Worm (Caenorhabditis elegans) whole organism, L4 larva: ENCODE data around the gene F09E10.1.
A peak's percentile ranks its signal among the peaks of the same experiment; 100 is the strongest.

Experiments
- F44E2.7 ChIP-seq: fragments of 200-800 bp; sonication (Bioruptor generic); IDR thresholded peaks from 2 replicates; pipeline ENCODE4 v2.1.2; 2022; ENCODE audit warnings: missing genetic modification characterization, missing compliant biosample characterization
- F49E8.2 ChIP-seq: sonication (generic microtip); optimal IDR thresholded peaks from 2 replicates; lab custom pipeline; 2016; ENCODE audit warnings: missing compliant biosample characterization, mild to moderate bottlenecking, missing genetic modification characterization, borderline replicate concordance
- Y75B8A.6 ChIP-seq: fragments of 200-800 bp; sonication (Bioruptor generic); IDR thresholded peaks from 2 replicates; pipeline ENCODE4 v1.3.6; 2022; ENCODE audit warnings: missing genetic modification reagents, missing genetic modification characterization, missing compliant biosample characterization
- ZK337.2 ChIP-seq: fragments of 200-800 bp; sonication (Bioruptor generic); IDR thresholded peaks from 2 replicates; pipeline ENCODE4 v1.3.6; 2022; ENCODE audit warnings: missing genetic modification reagents, missing genetic modification characterization, missing compliant biosample characterization
- ZK546.5 ChIP-seq, 2 experiments: sonication (generic microtip); optimal IDR thresholded peaks; 2 replicates each; lab custom pipeline; 2017; ENCODE audit warnings: missing biosample characterization in 2 of 2, missing genetic modification characterization in 2 of 2
- aly-2 ChIP-seq: sonication (generic microtip); optimal IDR thresholded peaks from 2 replicates; lab custom pipeline; 2018; ENCODE audit warnings: missing biosample characterization, missing genetic modification characterization
- arid-1 ChIP-seq: fragments of 200-800 bp; sonication (Bioruptor generic); conservative IDR thresholded peaks from 2 replicates; pipeline ENCODE4 v1.3.6; 2022; ENCODE audit warnings: missing genetic modification reagents, missing genetic modification characterization, missing compliant biosample characterization
- ces-1 ChIP-seq: fragments of 150-350 bp; sonication (generic microtip); optimal IDR thresholded peaks from 4 replicates; lab custom pipeline; 2014; ENCODE audit warnings: missing biosample characterization, missing genetic modification reagents, missing genetic modification characterization
- daf-12 ChIP-seq: fragments of 150-350 bp; optimal IDR thresholded peaks from 2 replicates; lab custom pipeline; 2014; ENCODE audit warnings: missing biosample characterization, missing genetic modification reagents, missing genetic modification characterization
- daf-16 ChIP-seq, 3 experiments: sonication (generic microtip); optimal IDR thresholded peaks; 2 replicates each; lab custom pipeline; 2016 to 2017; ENCODE audit warnings: missing genetic modification characterization in 3 of 3, missing genetic modification reagents in 3 of 3, mild to moderate bottlenecking in 2 of 3, missing compliant biosample characterization in 2 of 3, missing biosample characterization in 1 of 3, moderate library complexity in 1 of 3
- daf-19 ChIP-seq: fragments of 200-800 bp; sonication (Bioruptor generic); conservative IDR thresholded peaks from 2 replicates; pipeline ENCODE4 v1.3.6; 2022; ENCODE audit warnings: missing genetic modification characterization, missing compliant biosample characterization
- dmd-9 ChIP-seq: fragments of 200-800 bp; sonication (Bioruptor generic); IDR thresholded peaks from 2 replicates; pipeline ENCODE4 v1.3.6; 2022; ENCODE audit warnings: missing genetic modification reagents, missing genetic modification characterization, missing compliant biosample characterization
- dpl-1 ChIP-seq: fragments of 150-350 bp; optimal IDR thresholded peaks from 2 replicates; lab custom pipeline; 2014; ENCODE audit warnings: missing biosample characterization, missing genetic modification reagents, missing genetic modification characterization
- fos-1 ChIP-seq: fragments of 150-350 bp; optimal IDR thresholded peaks from 2 replicates; lab custom pipeline; 2014; ENCODE audit warnings: missing biosample characterization, missing genetic modification characterization
- hlh-11 ChIP-seq: fragments of 200-800 bp; sonication (Bioruptor generic); optimal IDR thresholded peaks from 2 replicates; lab custom pipeline; 2018; ENCODE audit warnings: mild to moderate bottlenecking, missing genetic modification characterization, missing compliant biosample characterization
- hlh-30 ChIP-seq: sonication (generic microtip); optimal IDR thresholded peaks from 2 replicates; lab custom pipeline; 2017; ENCODE audit warnings: antibody characterized with exemption, mild to moderate bottlenecking, missing genetic modification characterization, missing compliant biosample characterization; ENCODE audit not compliant: insufficient read depth
- hmg-1.1 ChIP-seq: fragments of 200-800 bp; sonication (Bioruptor generic); IDR thresholded peaks from 2 replicates; pipeline ENCODE4 v1.3.6; 2022; ENCODE audit warnings: missing genetic modification reagents, missing genetic modification characterization, missing compliant biosample characterization
- lin-15B ChIP-seq: fragments of 150-350 bp; sonication (generic microtip); optimal IDR thresholded peaks from 3 replicates; lab custom pipeline; 2014; ENCODE audit warnings: missing biosample characterization, missing genetic modification characterization
- lin-39 ChIP-seq: fragments of 150-350 bp; optimal IDR thresholded peaks from 2 replicates; lab custom pipeline; 2014; ENCODE audit warnings: missing biosample characterization, missing genetic modification reagents, missing genetic modification characterization
- madf-9 ChIP-seq: fragments of 200-800 bp; sonication (Bioruptor generic); conservative IDR thresholded peaks from 2 replicates; pipeline ENCODE4 v1.3.6; 2022; ENCODE audit warnings: missing genetic modification reagents, missing genetic modification characterization, missing compliant biosample characterization
- mdl-1 ChIP-seq, 2 experiments: fragments of 150-350 bp in 1 of 2; sonication (generic microtip) in 1 of 2; optimal IDR thresholded peaks; 2 replicates each; lab custom pipeline; 2014 to 2017; ENCODE audit warnings: missing biosample characterization in 2 of 2, missing genetic modification characterization in 2 of 2
- mep-1 ChIP-seq: fragments of 150-350 bp; sonication (generic microtip); optimal IDR thresholded peaks from 3 replicates; lab custom pipeline; 2014; ENCODE audit warnings: missing biosample characterization, missing genetic modification characterization
- mes-2 ChIP-seq: sonication (generic microtip); optimal IDR thresholded peaks from 2 replicates; lab custom pipeline; 2016; ENCODE audit warnings: missing genotype, mild to moderate bottlenecking, missing genetic modification characterization, missing compliant biosample characterization; ENCODE audit not compliant: poor library complexity, severe bottlenecking
- mxl-2 ChIP-seq: fragments of 200-800 bp; sonication (Bioruptor generic); conservative IDR thresholded peaks from 2 replicates; pipeline ENCODE4 v1.3.6; 2022; ENCODE audit warnings: missing genetic modification reagents, missing genetic modification characterization, missing compliant biosample characterization
- mxl-3 ChIP-seq: fragments of 200-800 bp; sonication (Bioruptor generic); optimal IDR thresholded peaks from 2 replicates; lab custom pipeline; 2018; ENCODE audit warnings: mild to moderate bottlenecking, missing genetic modification characterization, missing compliant biosample characterization
- nhr-10 ChIP-seq: fragments of 150-350 bp; optimal IDR thresholded peaks from 2 replicates; lab custom pipeline; 2014; ENCODE audit warnings: missing biosample characterization, missing genetic modification characterization
- nhr-102 ChIP-seq: sonication (generic microtip); optimal IDR thresholded peaks from 2 replicates; lab custom pipeline; 2016; ENCODE audit warnings: mild to moderate bottlenecking, missing genetic modification characterization, moderate library complexity, missing compliant biosample characterization
- nhr-11 ChIP-seq: fragments of 150-350 bp; optimal IDR thresholded peaks from 2 replicates; lab custom pipeline; 2014; ENCODE audit warnings: missing biosample characterization, missing genetic modification characterization
- nhr-28 ChIP-seq: fragments of 150-350 bp; optimal IDR thresholded peaks from 2 replicates; lab custom pipeline; 2014; ENCODE audit warnings: missing biosample characterization, missing genetic modification characterization
- nhr-48 ChIP-seq: sonication (generic microtip); optimal IDR thresholded peaks from 2 replicates; lab custom pipeline; 2016; ENCODE audit warnings: mild to moderate bottlenecking, missing genetic modification characterization, missing compliant biosample characterization
- nhr-6 ChIP-seq: fragments of 150-350 bp; optimal IDR thresholded peaks from 2 replicates; lab custom pipeline; 2014; ENCODE audit warnings: missing biosample characterization, missing genetic modification characterization
- php-3 ChIP-seq: fragments of 200-800 bp; sonication (Bioruptor generic); IDR thresholded peaks from 2 replicates; pipeline ENCODE4 v1.3.6; 2022; ENCODE audit warnings: missing genetic modification reagents, missing genetic modification characterization, missing compliant biosample characterization
- saeg-2 ChIP-seq: fragments of 200-800 bp; sonication (Bioruptor generic); IDR thresholded peaks from 2 replicates; pipeline ENCODE4 v1.3.6; 2022; ENCODE audit warnings: missing genetic modification reagents, missing genetic modification characterization, missing compliant biosample characterization
- sdz-12 ChIP-seq: fragments of 200-800 bp; sonication (Bioruptor generic); optimal IDR thresholded peaks from 2 replicates; lab custom pipeline; 2018; ENCODE audit warnings: mild to moderate bottlenecking, missing genetic modification characterization, missing compliant biosample characterization
- set-16 ChIP-seq: fragments of 200-800 bp; sonication (Bioruptor generic); IDR thresholded peaks from 2 replicates; pipeline ENCODE4 v1.3.6; 2022; ENCODE audit warnings: missing genetic modification reagents, missing genetic modification characterization, missing compliant biosample characterization
- skn-1 ChIP-seq: fragments of 150-350 bp; optimal IDR thresholded peaks from 2 replicates; lab custom pipeline; 2014; ENCODE audit warnings: missing biosample characterization, missing genetic modification characterization
- snpc-1.2 ChIP-seq: fragments of 200-800 bp; sonication (Bioruptor generic); IDR thresholded peaks from 2 replicates; pipeline ENCODE4 v1.3.6; 2022; ENCODE audit warnings: missing genetic modification reagents, missing genetic modification characterization, missing compliant biosample characterization
- tag-97 ChIP-seq: fragments of 200-800 bp; sonication (Bioruptor generic); IDR thresholded peaks from 2 replicates; pipeline ENCODE4 v1.3.6; 2022; ENCODE audit warnings: missing genetic modification characterization, missing compliant biosample characterization
- zag-1 ChIP-seq: fragments of 150-350 bp; optimal IDR thresholded peaks from 2 replicates; lab custom pipeline; 2014; ENCODE audit warnings: missing biosample characterization, missing genetic modification characterization
- zfp-2 ChIP-seq: sonication (generic microtip); optimal IDR thresholded peaks from 2 replicates; lab custom pipeline; 2016; ENCODE audit warnings: mild to moderate bottlenecking, missing genetic modification characterization, missing compliant biosample characterization
- zfp-3 ChIP-seq: fragments of 200-800 bp; sonication (Bioruptor generic); conservative IDR thresholded peaks from 2 replicates; pipeline ENCODE4 v1.3.6; 2022; ENCODE audit warnings: missing genetic modification reagents, missing genetic modification characterization, missing compliant biosample characterization
- zip-11 ChIP-seq: fragments of 200-800 bp; sonication (Bioruptor generic); IDR thresholded peaks from 2 replicates; pipeline ENCODE4 v1.3.6; 2022; ENCODE audit warnings: missing genetic modification characterization, missing compliant biosample characterization
- zip-2 ChIP-seq: fragments of 150-350 bp; optimal IDR thresholded peaks from 2 replicates; lab custom pipeline; 2014; ENCODE audit warnings: missing biosample characterization, missing genetic modification characterization

The F09E10.1 gene

DNA sequence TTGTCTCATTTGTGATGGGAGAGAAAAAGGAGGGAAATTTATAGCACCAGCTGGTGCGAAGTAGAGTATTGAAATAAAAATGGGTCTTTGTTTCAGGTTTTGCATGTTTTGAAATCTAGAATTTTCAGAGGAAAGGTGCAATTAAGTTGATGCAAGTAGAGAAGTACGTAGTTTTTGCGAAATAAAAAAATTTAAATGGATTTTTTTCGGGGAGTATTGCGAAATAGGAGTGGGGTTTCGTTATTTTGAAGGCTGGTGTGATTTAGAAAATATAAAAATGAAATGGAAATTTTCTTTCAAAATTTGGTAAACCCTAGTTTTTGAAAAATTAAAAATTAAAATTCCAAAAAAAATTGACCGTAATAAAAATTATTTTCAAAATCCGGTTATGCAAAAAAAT lies 25.5 kb downstream of the F09E10.1 start:
- TF ChIP-seq mdl-1 (tag; optimal IDR thresholded peaks at IDR 0.05; lab: Kevin White, UChicago) (no peak), F49E8.2 (tag; lab: Kevin White, UChicago) (no peak)
- TF ChIP-seq, all 104 proteins: peak for 0

DNA sequence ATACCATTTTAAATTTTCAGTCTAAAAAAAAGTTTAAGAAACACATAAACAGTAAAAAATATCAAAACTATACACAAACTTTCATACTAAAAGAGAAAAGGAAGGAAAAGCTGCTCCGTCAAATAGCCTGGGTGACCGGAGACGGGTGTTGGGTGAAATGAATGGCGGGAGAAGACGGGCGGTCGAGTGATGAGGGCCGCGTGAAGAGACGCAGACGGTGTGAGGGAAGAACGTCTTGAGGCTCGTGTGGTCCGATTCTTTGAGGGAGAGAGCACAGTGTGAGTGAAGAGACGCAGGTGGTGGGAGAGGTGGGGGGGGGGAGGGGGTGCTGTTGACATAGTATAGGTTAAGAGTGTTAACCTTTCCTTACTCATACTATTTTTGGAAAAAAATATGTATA lies 26.4 kb downstream of the F09E10.1 start:
- TF ChIP-seq set-16 (peak; percentile 78), zip-2 (tag; lab: Kevin White, UChicago) (no peak), nhr-48 (tag; lab: Kevin White, UChicago) (no peak), zip-11 (GFP tag; lab: Robert Waterston, UW) (no peak), snpc-1.2 (GFP tag; lab: Robert Waterston, UW) (no peak), F44E2.7 (GFP tag; lab: Robert Waterston, UW) (no peak), nhr-6 (tag; lab: Kevin White, UChicago) (peak; percentile 16), Y75B8A.6 (GFP tag; lab: Robert Waterston, UW) (no peak), madf-9 (GFP tag; lab: Robert Waterston, UW) (no peak), lin-39 (tag; lab: Kevin White, UChicago) (no peak), mep-1 (tag; lab: Kevin White, UChicago) (peak; percentile 41), php-3 (GFP tag; lab: Robert Waterston, UW) (no peak), mes-2 (tag; lab: Kevin White, UChicago) (no peak), mxl-3 (GFP tag; lab: Kevin White, UChicago) (no peak), fos-1 (tag; lab: Kevin White, UChicago) (no peak), mdl-1 (tag; optimal IDR thresholded peaks at IDR 0.05; lab: Kevin White, UChicago) (peak in 1 of 2 experiments; percentile 1), hmg-1.1 (GFP tag; lab: Robert Waterston, UW) (peak; percentile 67), hlh-30 (tag; lab: Kevin White, UChicago) (peak; percentile 63), zfp-2 (tag; lab: Kevin White, UChicago) (no peak), nhr-10 (tag; lab: Kevin White, UChicago) (no peak), lin-15B (tag; lab: Kevin White, UChicago) (no peak), mxl-2 (GFP tag; lab: Robert Waterston, UW) (no peak), daf-16 (GFP tag; optimal IDR thresholded peaks at IDR 0.05; lab: Kevin White, UChicago) (no peak), daf-16 (tag; optimal IDR thresholded peaks at IDR 0.05; lab: Kevin White, UChicago) (no peak), hlh-11 (tag; lab: Kevin White, UChicago) (peak; percentile 25)

DNA sequence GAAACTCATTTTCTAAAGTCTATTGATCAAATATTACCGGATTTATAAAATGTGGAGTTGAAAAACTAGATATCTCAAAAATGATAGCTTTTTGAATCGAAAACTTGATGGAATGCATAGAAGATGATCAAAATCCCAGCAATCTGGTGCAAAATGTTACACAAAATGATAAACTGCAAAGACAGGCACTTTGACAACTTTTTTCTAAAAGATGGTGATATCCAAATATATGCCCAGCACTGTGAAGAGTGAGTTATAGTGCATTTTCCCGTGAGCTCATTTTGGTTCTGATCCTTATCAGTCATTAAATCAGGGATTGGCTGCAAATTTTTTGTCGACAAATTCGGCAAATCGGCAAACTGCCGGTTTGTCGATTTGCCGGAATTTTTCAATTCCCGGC lies 32.7 kb downstream of the F09E10.1 start, which contains the start of gene K06A9.3:
Gene K06A9.3, minus strand, starts transcription at position 101 of the 400 bp plus-strand sequence.
- TF ChIP-seq nhr-28 (tag; lab: Kevin White, UChicago) (no peak), skn-1 (tag; lab: Kevin White, UChicago) (no peak), zfp-3 (no peak), aly-2 (no peak), dmd-9 (no peak)

DNA sequence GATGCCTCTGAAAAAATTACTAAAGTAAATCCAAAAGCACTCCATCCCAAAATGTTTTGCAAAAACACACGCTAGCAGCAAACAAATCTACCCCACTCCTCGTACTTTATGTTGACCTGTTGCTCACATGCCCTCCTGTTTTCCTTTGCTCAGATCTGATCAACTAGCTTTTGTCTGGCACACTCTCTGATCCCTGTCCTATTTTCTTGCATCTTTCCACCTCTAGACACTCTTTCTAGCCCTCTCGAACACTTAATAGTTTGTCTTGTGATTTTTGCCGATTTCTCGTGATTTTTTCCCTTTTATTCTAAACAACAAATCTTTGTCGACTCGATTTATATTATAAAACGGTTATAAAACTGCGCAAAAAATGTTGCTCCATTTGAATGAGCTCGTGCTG lies 33.5 kb downstream of the F09E10.1 start, which contains the start of gene K06A9.2:
Gene K06A9.2, plus strand, starts transcription at position 229 of the 400 bp plus-strand sequence.
- TF ChIP-seq arid-1 (GFP tag; lab: Robert Waterston, UW): no peak
- TF ChIP-seq daf-12 (tag; lab: Kevin White, UChicago): no peak
- no peak for TF ChIP-seq Y75B8A.6 (GFP tag; lab: Robert Waterston, UW)
- no peak for TF ChIP-seq saeg-2 (GFP tag; lab: Robert Waterston, UW)
- no peak for TF ChIP-seq zag-1 (tag; lab: Kevin White, UChicago)
- no peak for TF ChIP-seq ZK337.2 (GFP tag; lab: Robert Waterston, UW)
- no peak for TF ChIP-seq daf-19 (GFP tag; lab: Robert Waterston, UW)
- no peak for TF ChIP-seq ZK546.5 (tag; optimal IDR thresholded peaks at IDR 0.05; lab: Kevin White, UChicago)
- TF ChIP-seq dpl-1 (GFP tag; lab: Kevin White, UChicago): no peak
- TF ChIP-seq daf-16 (GFP tag; optimal IDR thresholded peaks at IDR 0.05; lab: Kevin White, UChicago): peak in 1 of 2 experiments; percentile 76
- TF ChIP-seq daf-16 (tag; optimal IDR thresholded peaks at IDR 0.05; lab: Kevin White, UChicago): no peak
- peak; percentile 55 for TF ChIP-seq hlh-30 (tag; lab: Kevin White, UChicago)
- peak; percentile 85 for TF ChIP-seq nhr-11 (tag; lab: Kevin White, UChicago)
- no peak for TF ChIP-seq zfp-2 (tag; lab: Kevin White, UChicago)
- TF ChIP-seq tag-97 (GFP tag; lab: Robert Waterston, UW): no peak
- no peak for TF ChIP-seq sdz-12 (GFP tag; lab: Kevin White, UChicago)
- peak; percentile 1 for TF ChIP-seq nhr-28 (tag; lab: Kevin White, UChicago)
- peak; percentile 56 for TF ChIP-seq hlh-11 (tag; lab: Kevin White, UChicago)
- no peak for TF ChIP-seq zip-2 (tag; lab: Kevin White, UChicago)
- TF ChIP-seq zfp-3: no peak
- TF ChIP-seq nhr-102: no peak
- TF ChIP-seq mep-1 (tag; lab: Kevin White, UChicago): no peak
- TF ChIP-seq ces-1 (GFP tag; lab: Kevin White, UChicago): no peak
- TF ChIP-seq, all 104 proteins: peak for 5
